Fruit fly (Drosophila melanogaster): ENCODE results near the gene CG6770.

The CG6770 gene

DNA sequence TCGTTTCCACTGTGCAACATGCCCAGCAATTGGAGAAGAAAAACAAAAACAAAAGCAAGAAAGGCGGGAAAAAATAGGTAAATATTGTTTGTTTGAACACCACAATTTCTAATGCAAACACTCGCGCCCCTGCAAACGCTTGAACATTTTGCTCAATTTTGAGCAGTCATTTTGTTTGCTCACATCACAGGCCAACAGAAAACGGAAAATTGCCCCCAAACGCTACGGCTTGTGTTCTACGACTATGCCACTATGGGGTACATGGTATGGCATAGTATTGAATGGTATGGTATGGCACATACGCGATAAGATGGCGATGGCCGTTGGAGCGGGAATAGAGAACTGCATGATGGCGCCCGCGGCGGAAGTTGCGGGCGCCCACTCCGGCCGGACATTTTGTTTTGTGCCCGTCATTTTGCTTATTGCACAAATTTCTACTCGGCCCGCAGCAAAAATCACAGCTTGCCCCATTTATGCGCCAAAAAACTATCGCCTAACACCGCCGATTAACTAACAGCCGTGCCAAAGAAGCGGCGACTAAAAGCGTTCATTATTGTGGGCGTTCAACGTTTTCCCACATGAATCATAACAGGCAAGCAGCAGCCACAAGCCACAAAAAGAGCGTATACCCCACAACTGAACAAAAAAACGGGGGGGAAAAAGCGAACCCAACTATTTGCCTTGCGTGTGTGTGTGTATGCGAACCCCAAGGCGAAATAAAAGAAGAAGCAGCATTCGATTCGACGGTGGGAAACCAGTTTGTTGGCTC, 41.5 kb downstream of the CG6770 start (continued):
- TF ChIP-seq tap (tag; optimal IDR thresholded peaks at IDR 0.05), result peak; percentile 55
- no peak for TF ChIP-seq CG2199 (GFP tag; IDR thresholded peaks at IDR 0.05)
- peak; percentile 67 for TF ChIP-seq CG13296 (GFP tag; optimal IDR thresholded peaks at IDR 0.05)
- peak; percentile 5 for TF ChIP-seq CG4617 (GFP tag; optimal IDR thresholded peaks at IDR 0.05; ENCODE audit: borderline replicate concordance)
- no peak for TF ChIP-seq zen (tag; optimal IDR thresholded peaks at IDR 0.05)
- TF ChIP-seq ara (GFP tag; IDR thresholded peaks at IDR 0.05), result no peak
- no peak for TF ChIP-seq CkIIα-i1 (GFP tag; IDR thresholded peaks at IDR 0.05)
- TF ChIP-seq sima (GFP tag; optimal IDR thresholded peaks at IDR 0.05), result peak; percentile 39
- no peak for TF ChIP-seq MBD-R2 (GFP tag; IDR thresholded peaks at IDR 0.05)
- TF ChIP-seq H2.0 (GFP tag; IDR thresholded peaks at IDR 0.05), result no peak
- peak; percentile 26 for TF ChIP-seq CG6654 (GFP tag; optimal IDR thresholded peaks at IDR 0.05)
- peak; percentile 15 for TF ChIP-seq CG1792 (GFP tag; optimal IDR thresholded peaks at IDR 0.05)
- peak; percentile 20 for TF ChIP-seq CG18011 (GFP tag; optimal IDR thresholded peaks at IDR 0.05)
- peak; percentile 93 for TF ChIP-seq Med (GFP tag)
- TF ChIP-seq HLH4C (GFP tag; IDR thresholded peaks at IDR 0.05; ENCODE audit: partially characterized antibody), result no peak
- peak; percentile 74 for TF ChIP-seq BtbVII (GFP tag; optimal IDR thresholded peaks at IDR 0.05)
- TF ChIP-seq B-H2 (GFP tag; optimal IDR thresholded peaks at IDR 0.05), result peak; percentile 53
- no peak for TF ChIP-seq p53 (GFP tag; optimal IDR thresholded peaks at IDR 0.05)
- no peak for TF ChIP-seq CG4360 (GFP tag; IDR thresholded peaks at IDR 0.05)
- TF ChIP-seq ken (GFP tag; IDR thresholded peaks at IDR 0.05), result no peak
- TF ChIP-seq ind (GFP tag; optimal IDR thresholded peaks at IDR 0.05), result no peak
- TF ChIP-seq crol (GFP tag; IDR thresholded peaks at IDR 0.05), result no peak
- peak; percentile 79 for TF ChIP-seq exex (tag; optimal IDR thresholded peaks at IDR 0.05)
- TF ChIP-seq CG12299 (tag; optimal IDR thresholded peaks at IDR 0.05), result peak; percentile 85
- no peak for TF ChIP-seq CG8765 (GFP tag; IDR thresholded peaks at IDR 0.05)
- no peak for TF ChIP-seq ap (GFP tag; IDR thresholded peaks at IDR 0.05)
- peak; percentile 9 for TF ChIP-seq CG14965 (GFP tag; optimal IDR thresholded peaks at IDR 0.05; ENCODE audit: borderline replicate concordance)
- TF ChIP-seq cg (GFP tag; optimal IDR thresholded peaks at IDR 0.05), result peak; percentile 60
- no peak for TF ChIP-seq Ravus (GFP tag; IDR thresholded peaks at IDR 0.05)
- peak; percentile 52 for TF ChIP-seq D19A (tag; optimal IDR thresholded peaks at IDR 0.05)
- no peak for TF ChIP-seq Trl (optimal IDR thresholded peaks at IDR 0.05)
- TF ChIP-seq Trl (GFP tag; optimal IDR thresholded peaks at IDR 0.05), result peak; percentile 79
- peak; percentile 78 for TF ChIP-seq CG11723 (GFP tag; optimal IDR thresholded peaks at IDR 0.05)
- TF ChIP-seq mld (GFP tag; IDR thresholded peaks at IDR 0.05; ENCODE audit: partially characterized antibody), result no peak
- TF ChIP-seq CG42726 (GFP tag; IDR thresholded peaks at IDR 0.05; ENCODE audit: partially characterized antibody), result no peak
- TF ChIP-seq pum (GFP tag; optimal IDR thresholded peaks at IDR 0.05), result no peak
- TF ChIP-seq CG2202 (tag; optimal IDR thresholded peaks at IDR 0.05), result peak; percentile 88
- peak; percentile 73 for TF ChIP-seq CG7556 (GFP tag; optimal IDR thresholded peaks at IDR 0.05)
- peak; percentile 31 for TF ChIP-seq Mad (GFP tag; optimal IDR thresholded peaks at IDR 0.05)
- no peak for TF ChIP-seq gt (GFP tag; IDR thresholded peaks at IDR 0.05)
- peak; percentile 85 for TF ChIP-seq CrebB (tag; optimal IDR thresholded peaks at IDR 0.05)
- no peak for TF ChIP-seq CG31224 (GFP tag; IDR thresholded peaks at IDR 0.05)
- no peak for TF ChIP-seq CG18476 (GFP tag; optimal IDR thresholded peaks at IDR 0.05)
- no peak for TF ChIP-seq Hand (GFP tag; optimal IDR thresholded peaks at IDR 0.05)
- no peak for TF ChIP-seq zf30C (GFP tag; optimal IDR thresholded peaks at IDR 0.05)
- no peak for TF ChIP-seq ab (GFP tag; optimal IDR thresholded peaks at IDR 0.05)
- TF ChIP-seq lab (GFP tag; optimal IDR thresholded peaks at IDR 0.05), result peak; percentile 81
- TF ChIP-seq CG7786 (GFP tag; optimal IDR thresholded peaks at IDR 0.05), result no peak
- peak; percentile 25 for TF ChIP-seq maf-S (GFP tag; optimal IDR thresholded peaks at IDR 0.05)
- no peak for TF ChIP-seq crc (GFP tag; optimal IDR thresholded peaks at IDR 0.05)
- TF ChIP-seq Gsc (GFP tag; IDR thresholded peaks at IDR 0.05), result no peak
